Worm (Caenorhabditis elegans) whole organism, young adult: Measurements from ENCODE around the gene vps-33.1.

Experiments used
- F10E7.11 ChIP-seq: sonication (generic microtip); optimal IDR thresholded peaks from 2 replicates; lab custom pipeline; 2017; ENCODE audit warnings: mild to moderate bottlenecking, missing genetic modification characterization, moderate library complexity, missing compliant biosample characterization
- K11D2.4 ChIP-seq: fragments of 200-800 bp; sonication (Bioruptor generic); IDR thresholded peaks from 2 replicates; pipeline ENCODE4 v1.3.6; 2022; ENCODE audit warnings: missing genetic modification reagents, missing genetic modification characterization, missing compliant biosample characterization
- Y53G8AR.9 ChIP-seq: fragments of 200-800 bp; sonication (Bioruptor generic); conservative IDR thresholded peaks from 2 replicates; pipeline ENCODE4 v1.3.6; 2022; ENCODE audit warnings: missing genetic modification reagents, missing genetic modification characterization, missing compliant biosample characterization
- Y95B8A.8 ChIP-seq: fragments of 200-800 bp; sonication (Bioruptor generic); IDR thresholded peaks from 2 replicates; pipeline ENCODE4 v1.3.6; 2022; ENCODE audit warnings: missing genetic modification reagents, missing genetic modification characterization, missing compliant biosample characterization
- ama-1 ChIP-seq, 3 experiments: fragments of 150-350 bp in 1 of 3; sonication (generic microtip) in 2 of 3; optimal IDR thresholded peaks; 2 replicates each; lab custom pipeline; 2014 to 2018; ENCODE audit warnings: missing biosample characterization in 2 of 3, missing genetic modification characterization in 2 of 3, missing genetic modification reagents in 2 of 3
- attf-3 ChIP-seq: fragments of 200-800 bp; sonication (Bioruptor generic); conservative IDR thresholded peaks from 2 replicates; pipeline ENCODE4 v1.3.6; 2022; ENCODE audit warnings: missing genetic modification reagents, missing genetic modification characterization, missing compliant biosample characterization
- dpl-1 ChIP-seq: fragments of 150-350 bp; optimal IDR thresholded peaks from 2 replicates; lab custom pipeline; 2014; ENCODE audit warnings: missing biosample characterization, missing genetic modification reagents, missing genetic modification characterization
- ekl-4 ChIP-seq: fragments of 200-800 bp; sonication (Bioruptor generic); IDR thresholded peaks from 2 replicates; pipeline ENCODE4 v1.3.6; 2022; ENCODE audit warnings: missing genetic modification reagents, missing genetic modification characterization, missing compliant biosample characterization
- let-526 ChIP-seq: fragments of 200-800 bp; sonication (Bioruptor generic); IDR thresholded peaks from 2 replicates; pipeline ENCODE4 v1.3.6; 2022; ENCODE audit warnings: missing genetic modification reagents, missing genetic modification characterization, missing compliant biosample characterization
- nhr-120 ChIP-seq: fragments of 200-800 bp; sonication (Bioruptor generic); IDR thresholded peaks from 2 replicates; pipeline ENCODE4 v1.3.6; 2022; ENCODE audit warnings: missing genetic modification characterization, missing compliant biosample characterization
- pha-4 ChIP-seq: fragments of 150-350 bp; sonication (generic microtip); optimal IDR thresholded peaks from 2 replicates; lab custom pipeline; 2014; ENCODE audit warnings: missing biosample characterization, missing genetic modification reagents, missing genetic modification characterization
- snpc-4 ChIP-seq, 5 experiments: fragments of 150-350 bp in 1 of 5; sonication (generic microtip) in 4 of 5; optimal IDR thresholded peaks; 2 replicates each; lab custom pipeline; 2014 to 2018; ENCODE audit warnings: missing genetic modification characterization in 5 of 5, missing biosample characterization in 3 of 5, antibody characterized with exemption in 2 of 5, mild to moderate bottlenecking in 2 of 5, missing compliant biosample characterization in 2 of 5, missing genotype in 2 of 5, moderate library complexity in 2 of 5, missing genetic modification reagents in 1 of 5
- unc-130 ChIP-seq: sonication (generic microtip); optimal IDR thresholded peaks from 2 replicates; lab custom pipeline; 2016; ENCODE audit warnings: missing genetic modification reagents, missing genetic modification characterization, missing compliant biosample characterization
- unc-62 ChIP-seq: fragments of 150-350 bp; optimal IDR thresholded peaks from 2 replicates; lab custom pipeline; 2014; ENCODE audit warnings: missing biosample characterization, missing genetic modification reagents, missing genetic modification characterization

DNA sequence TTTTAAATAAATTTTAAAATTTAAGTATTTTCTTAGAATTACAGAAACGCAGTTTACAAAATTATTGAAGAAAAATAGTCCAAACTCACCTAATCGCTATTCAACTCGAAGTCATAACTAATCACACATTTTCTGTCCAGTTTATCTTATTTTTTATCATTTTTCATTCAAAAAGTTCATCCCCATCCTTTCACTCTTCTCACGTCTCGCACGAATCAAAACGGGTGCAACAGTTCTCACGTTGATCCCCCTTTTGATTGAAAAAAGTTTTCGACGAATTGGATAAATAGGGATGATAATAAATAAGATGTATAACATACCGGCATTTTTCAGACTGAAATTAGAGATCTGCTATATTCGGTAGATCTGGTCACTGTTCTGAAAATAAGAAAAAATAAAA lies 9.0 kb downstream of the vps-33.1 start:
- TF ChIP-seq let-526 (no peak), attf-3 (GFP tag; lab: Robert Waterston, UW) (no peak), ekl-4 (GFP tag; lab: Robert Waterston, UW) (no peak), F10E7.11 (tag; lab: Kevin White, UChicago) (no peak), snpc-4 (GFP tag; optimal IDR thresholded peaks at IDR 0.05; lab: Kevin White, UChicago) (no peak), snpc-4 (tag; optimal IDR thresholded peaks at IDR 0.05; lab: Kevin White, UChicago) (no peak), K11D2.4 (GFP tag; lab: Robert Waterston, UW) (no peak), Y95B8A.8 (GFP tag; lab: Robert Waterston, UW) (no peak), unc-62 (GFP tag; lab: Kevin White, UChicago) (no peak), Y53G8AR.9 (GFP tag; lab: Robert Waterston, UW) (no peak), dpl-1 (GFP tag; lab: Kevin White, UChicago) (no peak), nhr-120 (GFP tag; lab: Robert Waterston, UW) (no peak), pha-4 (tag; lab: Kevin White, UChicago) (no peak), unc-130 (GFP tag; lab: Kevin White, UChicago) (no peak), ama-1 (optimal IDR thresholded peaks at IDR 0.05; lab: Kevin White, UChicago) (no peak), ama-1 (GFP tag; optimal IDR thresholded peaks at IDR 0.05; lab: Kevin White, UChicago) (no peak)
